Worm (Caenorhabditis elegans): ENCODE measurements around the gene ctsa-4.1.
A peak's percentile ranks its signal among the peaks of the same experiment; 100 is the strongest.

The ctsa-4.1 gene

DNA sequence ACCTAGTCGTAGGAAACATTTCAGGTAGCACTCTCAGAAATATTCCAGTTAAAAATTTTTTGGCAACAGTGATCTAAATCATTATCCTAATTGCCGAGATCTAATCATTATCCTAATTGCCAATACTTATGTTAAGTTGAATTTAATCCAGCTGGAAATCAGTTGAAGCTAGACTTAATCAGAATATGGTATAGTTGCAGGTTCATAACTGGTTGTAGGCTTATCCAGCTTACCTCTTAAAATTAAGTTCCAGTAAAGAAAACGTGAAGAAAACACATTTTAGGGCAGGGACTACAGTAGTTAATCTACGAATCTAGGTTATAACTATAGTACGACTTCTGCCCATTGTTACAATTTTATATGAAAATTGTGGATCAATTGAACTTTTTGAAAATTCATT is 9.9 kb downstream of the ctsa-4.1 start:
- no peak for TF ChIP-seq K11D2.4 (GFP tag; IDR thresholded peaks at IDR 0.05)
- TF ChIP-seq him-1 (tag; optimal IDR thresholded peaks at IDR 0.05) = no peak
- TF ChIP-seq F23B12.7 (tag; optimal IDR thresholded peaks at IDR 0.05; ENCODE audit: insufficient read depth) = no peak
- no peak for TF ChIP-seq attf-6 (GFP tag; IDR thresholded peaks at IDR 0.05)
- TF ChIP-seq athp-1 (tag; optimal IDR thresholded peaks at IDR 0.05) = no peak
- TF ChIP-seq ztf-22 (GFP tag; optimal IDR thresholded peaks at IDR 0.05) = no peak
- TF ChIP-seq snpc-3.4 (tag; optimal IDR thresholded peaks at IDR 0.05) = no peak
- no peak for TF ChIP-seq sea-2 (GFP tag; IDR thresholded peaks at IDR 0.05)

DNA sequence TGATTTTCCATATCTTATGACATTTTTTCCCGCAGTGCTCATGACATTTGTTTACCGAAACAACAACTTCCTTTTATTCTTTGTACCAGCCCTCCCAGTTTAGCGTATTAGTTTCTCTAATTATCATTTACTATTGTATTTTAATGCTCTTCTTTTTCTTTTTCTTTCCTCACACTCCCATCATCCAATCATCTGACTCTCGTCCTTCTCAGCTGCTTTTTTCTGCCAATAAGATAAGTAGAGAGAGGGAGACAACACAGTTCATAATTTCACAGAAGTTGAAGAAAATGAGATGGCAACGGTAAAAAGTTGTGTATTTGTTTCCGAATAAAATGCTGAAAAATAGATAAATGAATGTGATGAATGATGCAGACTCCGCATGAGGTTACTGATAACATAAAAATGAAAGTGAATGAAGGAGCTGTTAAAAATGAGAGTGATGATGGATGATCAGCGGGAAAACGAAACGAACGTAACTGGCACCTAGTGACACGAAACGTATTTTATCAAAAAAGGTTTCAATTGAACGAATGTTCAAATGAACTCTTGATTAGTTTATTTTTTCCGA is 10.7 kb downstream of the ctsa-4.1 start:
- TF ChIP-seq F23B12.7 (tag; optimal IDR thresholded peaks at IDR 0.05; ENCODE audit: insufficient read depth) (peak; percentile 23), lag-1 (GFP tag; IDR thresholded peaks at IDR 0.05) (no peak), T26A5.8 (tag; optimal IDR thresholded peaks at IDR 0.05) (no peak), nfyb-1 (GFP tag; IDR thresholded peaks at IDR 0.05) (no peak), efl-1 (GFP tag; optimal IDR thresholded peaks at IDR 0.05) (no peak), ceh-100 (GFP tag; IDR thresholded peaks at IDR 0.05) (no peak), dox-1 (GFP tag; IDR thresholded peaks at IDR 0.05) (0 out of 2 replicates have a peak, but pooled peaks have one; percentile 13), akir-1 (GFP tag; optimal IDR thresholded peaks at IDR 0.05) (no peak), athp-1 (tag; optimal IDR thresholded peaks at IDR 0.05) (no peak), unc-130 (GFP tag; optimal IDR thresholded peaks at IDR 0.05) (no peak), egl-44 (GFP tag; IDR thresholded peaks at IDR 0.05) (no peak), hmg-1.2 (GFP tag; IDR thresholded peaks at IDR 0.05) (no peak), zfh-2 (GFP tag; conservative IDR thresholded peaks at IDR 0.05) (no peak), K11D2.4 (GFP tag; IDR thresholded peaks at IDR 0.05) (no peak), nhr-80 (tag; optimal IDR thresholded peaks at IDR 0.05) (peak; percentile 91), cebp-1 (GFP tag; IDR thresholded peaks at IDR 0.05) (peak; percentile 64; the same call in 1 of the 2 replicates), cebp-1 (tag; optimal IDR thresholded peaks at IDR 0.05) (peak; percentile 69), hrde-1 (tag; optimal IDR thresholded peaks at IDR 0.05; ENCODE audit: borderline replicate concordance) (no peak), snpc-4 (GFP tag; optimal IDR thresholded peaks at IDR 0.05) (no peak), snpc-4 (tag; optimal IDR thresholded peaks at IDR 0.05) (no peak), mcd-1 (GFP tag; IDR thresholded peaks at IDR 0.05) (no peak), K12H6.12 (tag; optimal IDR thresholded peaks at IDR 0.05) (no peak), Y67H2A.10 (GFP tag; conservative IDR thresholded peaks at IDR 0.05) (no peak)

DNA sequence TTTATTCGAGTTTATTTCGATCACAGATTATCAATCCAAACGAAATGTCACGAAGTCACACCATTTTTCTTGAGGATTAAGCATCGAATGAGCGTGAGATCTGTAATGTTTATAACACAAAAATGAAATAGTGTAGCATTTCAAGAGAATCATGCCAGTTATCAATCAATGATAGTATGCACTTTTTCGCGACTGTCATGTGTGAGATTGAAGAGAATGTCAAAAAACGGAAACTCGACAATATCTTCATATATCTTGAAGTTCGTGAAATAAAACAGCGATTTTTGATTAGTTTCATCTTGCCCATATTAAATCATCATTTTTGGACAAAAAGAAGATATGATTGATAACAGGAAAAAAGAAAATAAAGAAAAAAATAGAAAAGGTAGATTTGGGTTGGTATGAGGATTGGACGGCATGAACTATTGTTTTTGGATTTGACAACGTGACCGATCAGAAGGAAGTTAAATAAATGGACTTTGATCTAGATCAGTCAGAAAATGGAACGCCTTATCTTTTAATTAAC is 12.3 kb downstream of the ctsa-4.1 start:
- TF ChIP-seq Y53G8AR.9 (GFP tag; conservative IDR thresholded peaks at IDR 0.05) (no peak), ets-4 (GFP tag; optimal IDR thresholded peaks at IDR 0.05) (no peak), Y53F4B.3 (GFP tag; IDR thresholded peaks at IDR 0.05) (no peak), nfya-1 (tag; optimal IDR thresholded peaks at IDR 0.05; ENCODE audit: borderline replicate concordance, insufficient read depth) (no peak), Y56A3A.18 (GFP tag; IDR thresholded peaks at IDR 0.05) (no peak), snpc-4 (GFP tag; optimal IDR thresholded peaks at IDR 0.05) (no peak), snpc-4 (tag; optimal IDR thresholded peaks at IDR 0.05) (no peak), Y95B8A.8 (GFP tag; IDR thresholded peaks at IDR 0.05) (no peak), unc-130 (GFP tag; optimal IDR thresholded peaks at IDR 0.05) (no peak), hlh-26 (GFP tag; conservative IDR thresholded peaks at IDR 0.05) (no peak), C06A6.2 (GFP tag; conservative IDR thresholded peaks at IDR 0.05) (no peak), F49E8.2 (tag; optimal IDR thresholded peaks at IDR 0.05; ENCODE audit: insufficient read depth) (no peak), ceh-27 (GFP tag; optimal IDR thresholded peaks at IDR 0.05) (no peak), C17E4.6 (GFP tag; IDR thresholded peaks at IDR 0.05) (no peak), ZK185.1 (tag; optimal IDR thresholded peaks at IDR 0.05; ENCODE audit: poor library complexity, severe bottlenecking) (no peak), madf-10 (tag; optimal IDR thresholded peaks at IDR 0.05) (no peak)
